Worm (Caenorhabditis elegans) whole organism, L2 larva: ENCODE measurements around the gene F54H5.3.

ENCODE experiments used
- C34F6.9 ChIP-seq: fragments of 150-350 bp; optimal IDR thresholded peaks from 2 replicates; lab custom pipeline; 2014; ENCODE audit warnings: missing biosample characterization, missing genetic modification characterization
- R02D3.7 ChIP-seq: fragments of 150-350 bp; optimal IDR thresholded peaks from 2 replicates; lab custom pipeline; 2014; ENCODE audit warnings: missing biosample characterization, missing genetic modification characterization
- ZK546.5 ChIP-seq: sonication (generic microtip); optimal IDR thresholded peaks from 2 replicates; lab custom pipeline; 2017; ENCODE audit warnings: missing biosample characterization, missing genetic modification characterization
- ceh-82 ChIP-seq: fragments of 150-350 bp; optimal IDR thresholded peaks from 2 replicates; lab custom pipeline; 2014; ENCODE audit warnings: missing biosample characterization, missing genetic modification characterization
- crh-2 ChIP-seq: sonication (generic microtip); optimal IDR thresholded peaks from 2 replicates; lab custom pipeline; 2017; ENCODE audit warnings: missing biosample characterization, missing genetic modification characterization
- elt-3 ChIP-seq: sonication (generic microtip); optimal IDR thresholded peaks from 2 replicates; lab custom pipeline; 2017; ENCODE audit warnings: missing biosample characterization, missing genetic modification characterization
- fos-1 ChIP-seq: fragments of 150-350 bp; optimal IDR thresholded peaks from 2 replicates; lab custom pipeline; 2014; ENCODE audit warnings: missing biosample characterization, missing genetic modification characterization
- lsy-2 ChIP-seq, 2 experiments: fragments of 150-350 bp in 1 of 2; sonication (generic microtip) in 1 of 2; optimal IDR thresholded peaks; 2 replicates each; lab custom pipeline; 2014 to 2017; ENCODE audit warnings: missing biosample characterization in 2 of 2, missing genetic modification characterization in 2 of 2
- mbf-1 ChIP-seq: sonication (generic microtip); optimal IDR thresholded peaks from 2 replicates; lab custom pipeline; 2017; ENCODE audit warnings: missing biosample characterization, missing genetic modification characterization
- mdl-1 ChIP-seq, 2 experiments: fragments of 150-350 bp in 1 of 2; sonication (generic microtip) in 1 of 2; optimal IDR thresholded peaks; 2 replicates each; lab custom pipeline; 2017; ENCODE audit warnings: missing biosample characterization in 2 of 2, missing genetic modification characterization in 2 of 2
- nhr-11 ChIP-seq: fragments of 150-350 bp; optimal IDR thresholded peaks from 2 replicates; lab custom pipeline; 2014; ENCODE audit warnings: missing biosample characterization, missing genetic modification characterization
- nhr-12 ChIP-seq: fragments of 150-350 bp; optimal IDR thresholded peaks from 2 replicates; lab custom pipeline; 2014; ENCODE audit warnings: missing biosample characterization, missing genetic modification characterization
- nhr-21 ChIP-seq: fragments of 150-350 bp; optimal IDR thresholded peaks from 2 replicates; lab custom pipeline; 2014; ENCODE audit warnings: missing biosample characterization, missing genetic modification characterization
- peb-1 ChIP-seq: fragments of 150-350 bp; optimal IDR thresholded peaks from 2 replicates; lab custom pipeline; 2014; ENCODE audit warnings: missing biosample characterization, missing genetic modification characterization
- unc-39 ChIP-seq: fragments of 150-350 bp; optimal IDR thresholded peaks from 2 replicates; lab custom pipeline; 2014; ENCODE audit warnings: missing biosample characterization, missing genetic modification characterization
- ztf-11 ChIP-seq: sonication (generic microtip); optimal IDR thresholded peaks from 2 replicates; lab custom pipeline; 2017; ENCODE audit warnings: missing biosample characterization, missing genetic modification characterization
- ztf-4 ChIP-seq: fragments of 150-350 bp; optimal IDR thresholded peaks from 2 replicates; lab custom pipeline; 2014; ENCODE audit warnings: missing biosample characterization, missing genetic modification characterization

The F54H5.3 gene

DNA sequence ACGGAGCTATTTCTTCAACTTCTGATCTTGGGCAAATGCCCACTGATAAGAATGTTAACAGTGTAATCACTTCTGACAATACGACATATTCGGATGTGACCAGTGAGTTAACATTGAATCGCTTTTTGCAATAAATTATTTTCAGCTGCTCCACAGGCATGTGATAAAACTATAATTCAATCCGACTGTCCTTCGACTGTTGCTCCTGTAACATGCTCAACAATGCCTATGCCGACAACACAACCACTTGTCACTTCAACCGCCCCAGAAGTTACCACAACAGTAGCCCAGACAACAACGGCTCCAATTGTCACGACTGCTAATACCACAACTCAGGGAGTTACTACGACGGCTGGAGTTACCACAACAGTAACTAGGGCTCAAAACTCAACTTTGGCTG lies 45.5 kb downstream of the F54H5.3 start:
- no peak for TF ChIP-seq mdl-1 (tag; optimal IDR thresholded peaks at IDR 0.05; lab: Kevin White, UChicago)
- TF ChIP-seq peb-1 = no peak
- TF ChIP-seq ztf-4 (tag; lab: Kevin White, UChicago) = no peak
- no peak for TF ChIP-seq mbf-1
- no peak for TF ChIP-seq unc-39 (tag; lab: Kevin White, UChicago)
- no peak for TF ChIP-seq nhr-11
- no peak for TF ChIP-seq fos-1 (tag; lab: Kevin White, UChicago)
- no peak for TF ChIP-seq R02D3.7 (tag; lab: Kevin White, UChicago)

DNA sequence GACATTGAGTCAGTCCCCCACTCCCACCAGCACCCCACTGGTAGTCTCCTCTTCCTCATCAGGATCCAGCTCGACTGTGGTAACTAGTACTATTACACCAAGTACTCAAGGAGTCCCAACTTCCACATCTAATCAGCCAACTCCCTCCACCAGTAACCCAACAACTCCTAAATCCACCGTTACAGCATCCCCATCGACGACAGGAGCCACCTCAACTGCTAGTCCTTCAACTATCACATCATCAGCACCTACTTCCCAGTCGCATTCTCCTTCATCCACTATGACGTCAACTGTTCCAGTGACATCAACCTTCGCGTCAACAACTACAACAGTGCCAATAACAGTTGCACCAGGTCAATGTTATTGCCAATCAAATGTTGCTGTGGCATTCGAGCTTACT lies 46.5 kb downstream of the F54H5.3 start:
- TF ChIP-seq nhr-12 (tag; lab: Kevin White, UChicago) (no peak), nhr-21 (tag; lab: Kevin White, UChicago) (no peak), lsy-2 (tag; optimal IDR thresholded peaks at IDR 0.05; lab: Kevin White, UChicago) (no peak), ZK546.5 (tag; lab: Kevin White, UChicago) (no peak), ceh-82 (tag; lab: Kevin White, UChicago) (no peak), C34F6.9 (tag; lab: Kevin White, UChicago) (no peak), ztf-11 (tag; lab: Kevin White, UChicago) (no peak), crh-2 (tag; lab: Kevin White, UChicago) (no peak), unc-39 (tag; lab: Kevin White, UChicago) (no peak), elt-3 (no peak)
